Fruit fly (Drosophila melanogaster) whole organism: ENCODE data around the gene Las.

ENCODE experiments used
- CG8478 ChIP-seq: fragments of >200 bp; optimal IDR thresholded peaks from 2 replicates; lab custom pipeline; 2018; ENCODE audit warnings: inconsistent platforms
- Dll ChIP-seq: fragments of >200 bp; optimal IDR thresholded peaks from 2 replicates; lab custom pipeline; 2017
- EcR ChIP-seq, 2 experiments: fragments of >200 bp; optimal IDR thresholded peaks; 2 replicates each; lab custom pipeline; 2017; ENCODE audit warnings: missing biosample characterization in 2 of 2, missing genetic modification characterization in 2 of 2, missing genetic modification reagents in 2 of 2
- pan ChIP-seq: fragments of >200 bp; optimal IDR thresholded peaks from 2 replicates; lab custom pipeline; 2017
- psq ChIP-seq: fragments of >200 bp; optimal IDR thresholded peaks from 2 replicates; lab custom pipeline; 2017
- usp ChIP-seq: fragments of >200 bp; optimal IDR thresholded peaks from 2 replicates; lab custom pipeline; 2017; ENCODE audit warnings: missing biosample characterization, missing genetic modification characterization, mixed read lengths

DNA sequence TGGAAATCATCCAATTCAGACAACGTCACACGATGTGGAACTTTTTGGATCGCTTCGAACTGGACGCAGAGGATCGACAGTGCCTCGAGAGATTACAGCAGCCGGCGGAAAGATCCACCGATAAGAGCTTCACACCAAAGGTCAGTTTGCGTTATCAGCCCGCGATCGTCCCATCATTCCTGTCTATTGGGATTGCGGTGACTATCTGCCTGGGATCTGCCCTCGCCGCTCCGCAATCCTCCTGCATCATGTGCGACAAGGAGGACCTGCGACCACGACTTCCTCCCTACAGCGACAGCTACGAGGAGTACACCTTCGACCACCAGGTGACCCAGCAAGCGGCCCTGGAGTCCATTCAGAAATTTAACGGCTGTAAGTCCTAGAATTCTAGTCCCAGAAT is 13.9 kb upstream of the Las start:
- TF ChIP-seq pan (lab: Kevin White, UChicago), result no peak
- no peak for TF ChIP-seq CG8478 (lab: Kevin White, UChicago)
- TF ChIP-seq psq (lab: Kevin White, UChicago), result no peak
- no peak for TF ChIP-seq usp
- no peak for TF ChIP-seq EcR (GFP tag; optimal IDR thresholded peaks at IDR 0.05; lab: Kevin White, UChicago)
- TF ChIP-seq Dll (lab: Kevin White, UChicago), result no peak
